Fruit fly (Drosophila melanogaster) whole organism, embryonic: ENCODE data around the gene sv.

ENCODE experiments used
- Abd-B ChIP-seq: fragments of 200-800 bp; sonication (Bioruptor generic); optimal IDR thresholded peaks from 2 replicates; lab custom pipeline; 2018; ENCODE audit warnings: missing biosample characterization, mild to moderate bottlenecking, missing genetic modification characterization, moderate library complexity
- Atf6 ChIP-seq: fragments of 200-800 bp; sonication (Bioruptor generic); IDR thresholded peaks from 2 replicates; pipeline ENCODE4 v1.3.6; 2022; ENCODE audit warnings: missing biosample characterization, missing genetic modification characterization
- CG10147 ChIP-seq: fragments of 200-800 bp; sonication (Bioruptor generic); optimal IDR thresholded peaks from 2 replicates; lab custom pipeline; 2019; ENCODE audit warnings: missing biosample characterization, mild to moderate bottlenecking, missing genetic modification characterization, moderate library complexity
- CG1024 ChIP-seq: fragments of 200-800 bp; sonication (Bioruptor generic); IDR thresholded peaks from 2 replicates; pipeline ENCODE4 v1.3.6; 2022; ENCODE audit warnings: missing biosample characterization, missing genetic modification characterization
- CG10543 ChIP-seq: fragments of 200-800 bp; sonication (Bioruptor generic); optimal IDR thresholded peaks from 3 replicates; lab custom pipeline; 2017; ENCODE audit warnings: missing biosample characterization, mild to moderate bottlenecking, missing genetic modification characterization, moderate library complexity
- CG11696 ChIP-seq: fragments of 200-800 bp; sonication (Bioruptor generic); IDR thresholded peaks from 2 replicates; pipeline ENCODE4 v1.3.6; 2022; ENCODE audit warnings: missing biosample characterization, missing genetic modification characterization
- CG11723 ChIP-seq: fragments of 200-800 bp; sonication (Bioruptor generic); optimal IDR thresholded peaks from 2 replicates; lab custom pipeline; 2017; ENCODE audit warnings: missing biosample characterization, mild to moderate bottlenecking, missing genetic modification characterization
- CG13894 ChIP-seq: fragments of 200-800 bp; sonication (Bioruptor generic); optimal IDR thresholded peaks from 3 replicates; lab custom pipeline; 2018; ENCODE audit warnings: missing biosample characterization, mild to moderate bottlenecking, missing genetic modification characterization, moderate library complexity
- CG1603 ChIP-seq: fragments of 200-800 bp; sonication (Bioruptor generic); optimal IDR thresholded peaks from 2 replicates; lab custom pipeline; 2019; ENCODE audit warnings: missing biosample characterization, mild to moderate bottlenecking, missing genetic modification characterization, moderate library complexity
- CG17361 ChIP-seq: fragments of 200-800 bp; sonication (Bioruptor generic); IDR thresholded peaks from 3 replicates; pipeline ENCODE4 v1.3.6; 2022; ENCODE audit warnings: missing biosample characterization, missing genetic modification characterization
- CG17802 ChIP-seq: fragments of 200-800 bp; sonication (Bioruptor generic); optimal IDR thresholded peaks from 2 replicates; lab custom pipeline; 2018; ENCODE audit warnings: missing biosample characterization, mild to moderate bottlenecking, missing genetic modification characterization, moderate library complexity
- CG18011 ChIP-seq: fragments of 200-800 bp; sonication (Bioruptor generic); optimal IDR thresholded peaks from 2 replicates; lab custom pipeline; 2017; ENCODE audit warnings: missing biosample characterization, missing genetic modification characterization, mild to moderate bottlenecking, moderate library complexity, missing genotype
- CG18476 ChIP-seq: fragments of 200-800 bp; sonication (Bioruptor generic); optimal IDR thresholded peaks from 2 replicates; lab custom pipeline; 2016; ENCODE audit warnings: missing biosample characterization, mild to moderate bottlenecking, missing genetic modification characterization
- CG2199 ChIP-seq: fragments of 200-800 bp; sonication (Bioruptor generic); IDR thresholded peaks from 3 replicates; pipeline ENCODE4 v1.3.6; 2022; ENCODE audit warnings: missing biosample characterization, missing genetic modification characterization
- CG30020 ChIP-seq: fragments of 200-800 bp; optimal IDR thresholded peaks from 2 replicates; lab custom pipeline; 2019; ENCODE audit warnings: missing biosample characterization, mild to moderate bottlenecking, missing genetic modification characterization, moderate library complexity
- CG3407 ChIP-seq: fragments of 200-800 bp; sonication (Bioruptor generic); optimal IDR thresholded peaks from 2 replicates; lab custom pipeline; 2018; ENCODE audit warnings: missing biosample characterization, mild to moderate bottlenecking, missing genetic modification characterization
- CG42726 ChIP-seq: fragments of 200-800 bp; sonication (Bioruptor generic); IDR thresholded peaks from 2 replicates; pipeline ENCODE4 v1.3.6; 2022; ENCODE audit warnings: missing biosample characterization, missing genetic modification characterization; ENCODE audit not compliant: partially characterized antibody
- CG4282 ChIP-seq: fragments of 200-800 bp; sonication (Bioruptor generic); optimal IDR thresholded peaks from 2 replicates; lab custom pipeline; 2016; ENCODE audit warnings: missing biosample characterization, missing genetic modification characterization
- CG5953 ChIP-seq: fragments of 200-800 bp; sonication (Bioruptor generic); IDR thresholded peaks from 2 replicates; pipeline ENCODE4 v1.3.6; 2022; ENCODE audit warnings: missing biosample characterization, missing genetic modification characterization
- CG7928 ChIP-seq: fragments of 200-800 bp; sonication (Bioruptor generic); optimal IDR thresholded peaks from 2 replicates; lab custom pipeline; 2017; ENCODE audit warnings: missing biosample characterization, mild to moderate bottlenecking, missing genetic modification characterization
- D ChIP-seq, 2 experiments: fragments of 200-800 bp in 1 of 2; fragments of >200 bp in 1 of 2; sonication (Bioruptor generic) in 1 of 2; optimal IDR thresholded peaks; 2 replicates in 1 of 2; 3 replicates in 1 of 2; lab custom pipeline; 2017; ENCODE audit warnings: mild to moderate bottlenecking in 1 of 2, missing biosample characterization in 1 of 2, missing genetic modification characterization in 1 of 2, missing genetic modification reagents in 1 of 2
- Dek ChIP-seq: fragments of 200-800 bp; sonication (Bioruptor generic); optimal IDR thresholded peaks from 3 replicates; lab custom pipeline; 2019; ENCODE audit warnings: missing biosample characterization, mild to moderate bottlenecking, missing genetic modification characterization, moderate library complexity
- Ets65A ChIP-seq: fragments of 200-800 bp; sonication (Bioruptor generic); peaks from one replicate; lab custom pipeline; 2016; ENCODE audit warnings: missing biosample characterization, missing genetic modification characterization
- HLH3B ChIP-seq: fragments of 200-800 bp; sonication (Bioruptor generic); IDR thresholded peaks from 2 replicates; pipeline ENCODE4 v1.3.6; 2022; ENCODE audit warnings: missing biosample characterization, missing genetic modification characterization
- Hsf ChIP-seq: fragments of 200-800 bp; sonication (Bioruptor generic); optimal IDR thresholded peaks from 3 replicates; lab custom pipeline; 2016; ENCODE audit warnings: missing biosample characterization, missing genetic modification characterization
- Max ChIP-seq: fragments of 200-800 bp; sonication (Bioruptor generic); optimal IDR thresholded peaks from 2 replicates; lab custom pipeline; 2016; ENCODE audit warnings: missing biosample characterization, mild to moderate bottlenecking, missing genetic modification characterization
- NC2β ChIP-seq: fragments of 200-800 bp; sonication (Bioruptor generic); optimal IDR thresholded peaks from 2 replicates; lab custom pipeline; 2016; ENCODE audit warnings: missing biosample characterization, missing genetic modification characterization
- NFAT ChIP-seq: fragments of 200-800 bp; sonication (Bioruptor generic); IDR thresholded peaks from 2 replicates; pipeline ENCODE4 v1.3.6; 2022; ENCODE audit warnings: missing biosample characterization, missing genetic modification characterization
- NfI ChIP-seq: fragments of 200-800 bp; sonication (Bioruptor generic); optimal IDR thresholded peaks from 3 replicates; lab custom pipeline; 2018; ENCODE audit warnings: missing biosample characterization, mild to moderate bottlenecking, missing genetic modification characterization, moderate library complexity
- PHDP ChIP-seq: fragments of 200-800 bp; sonication (Bioruptor generic); optimal IDR thresholded peaks from 3 replicates; lab custom pipeline; 2018; ENCODE audit warnings: missing biosample characterization, mild to moderate bottlenecking, missing genetic modification characterization, moderate library complexity
- Rfx ChIP-seq: fragments of 200-800 bp; sonication (Bioruptor generic); IDR thresholded peaks from 2 replicates; pipeline ENCODE4 v1.3.6; 2022; ENCODE audit warnings: missing biosample characterization, missing genetic modification characterization
- Ssrp ChIP-seq: fragments of 200-800 bp; sonication (Bioruptor generic); optimal IDR thresholded peaks from 2 replicates; lab custom pipeline; 2018; ENCODE audit warnings: missing biosample characterization, mild to moderate bottlenecking, missing genetic modification characterization, moderate library complexity
- Vsx1 ChIP-seq: fragments of 200-800 bp; sonication (Bioruptor generic); optimal IDR thresholded peaks from 2 replicates; lab custom pipeline; 2017; ENCODE audit warnings: missing biosample characterization, mild to moderate bottlenecking, missing genetic modification characterization, missing genetic modification reagents
- ab ChIP-seq: fragments of 200-800 bp; sonication (Bioruptor generic); optimal IDR thresholded peaks from 2 replicates; lab custom pipeline; 2016; ENCODE audit warnings: missing biosample characterization, missing genetic modification characterization
- ap ChIP-seq: fragments of 200-800 bp; sonication (Bioruptor generic); IDR thresholded peaks from 2 replicates; pipeline ENCODE4 v1.3.6; 2022; ENCODE audit warnings: missing biosample characterization, missing genetic modification characterization
- bcd ChIP-seq: fragments of 200-800 bp; sonication (Bioruptor generic); optimal IDR thresholded peaks from 2 replicates; lab custom pipeline; 2017; ENCODE audit warnings: missing biosample characterization, mild to moderate bottlenecking, missing genetic modification characterization
- btn ChIP-seq: fragments of 200-800 bp; sonication (Bioruptor generic); optimal IDR thresholded peaks from 2 replicates; lab custom pipeline; 2016; ENCODE audit warnings: missing biosample characterization, missing genetic modification characterization
- gcm ChIP-seq: fragments of 200-800 bp; sonication (Bioruptor generic); optimal IDR thresholded peaks from 2 replicates; lab custom pipeline; 2019; ENCODE audit warnings: missing biosample characterization, mild to moderate bottlenecking, missing genetic modification characterization, moderate library complexity
- gsb ChIP-seq: fragments of 200-800 bp; sonication (Bioruptor generic); IDR thresholded peaks from 2 replicates; pipeline ENCODE4 v1.3.6; 2022; ENCODE audit warnings: missing biosample characterization, missing genetic modification characterization
- hb ChIP-seq: fragments of 200-800 bp; sonication (Bioruptor generic); IDR thresholded peaks from 3 replicates; pipeline ENCODE4 v1.3.6; 2022; ENCODE audit warnings: missing biosample characterization, missing genetic modification characterization; ENCODE audit not compliant: partially characterized antibody
- nom ChIP-seq: fragments of 200-800 bp; sonication (Bioruptor generic); optimal IDR thresholded peaks from 2 replicates; lab custom pipeline; 2017; ENCODE audit warnings: missing biosample characterization, missing genetic modification characterization, mild to moderate bottlenecking, moderate library complexity, missing genetic modification reagents
- phol ChIP-seq: fragments of 200-800 bp; sonication (Bioruptor generic); optimal IDR thresholded peaks from 3 replicates; lab custom pipeline; 2018; ENCODE audit warnings: missing biosample characterization, mild to moderate bottlenecking, missing genetic modification characterization, moderate library complexity
- pzg ChIP-seq: fragments of 200-800 bp; sonication (Bioruptor generic); optimal IDR thresholded peaks from 3 replicates; lab custom pipeline; 2018; ENCODE audit warnings: missing biosample characterization, mild to moderate bottlenecking, missing genetic modification characterization, moderate library complexity
- sens-2 ChIP-seq: fragments of 200-800 bp; sonication (Bioruptor generic); IDR thresholded peaks from 2 replicates; pipeline ENCODE4 v1.3.6; 2022; ENCODE audit warnings: missing biosample characterization, missing genetic modification characterization
- sim ChIP-seq: fragments of 200-800 bp; sonication (Bioruptor generic); IDR thresholded peaks from 2 replicates; pipeline ENCODE4 v1.3.6; 2022; ENCODE audit warnings: missing biosample characterization, missing genetic modification characterization
- sima ChIP-seq: fragments of 200-800 bp; sonication (Bioruptor generic); optimal IDR thresholded peaks from 2 replicates; lab custom pipeline; 2016; ENCODE audit warnings: missing biosample characterization, missing genetic modification characterization
- sqz ChIP-seq: fragments of 200-800 bp; sonication (Bioruptor generic); optimal IDR thresholded peaks from 3 replicates; lab custom pipeline; 2018; ENCODE audit warnings: missing biosample characterization, mild to moderate bottlenecking, missing genetic modification characterization
- ssp ChIP-seq: fragments of 200-800 bp; sonication (Bioruptor generic); IDR thresholded peaks from 2 replicates; pipeline ENCODE4 v1.3.6; 2022; ENCODE audit warnings: missing biosample characterization, missing genetic modification characterization
- zen ChIP-seq: fragments of 200-800 bp; sonication (Bioruptor generic); optimal IDR thresholded peaks from 3 replicates; lab custom pipeline; 2018; ENCODE audit warnings: missing biosample characterization, mild to moderate bottlenecking, missing genetic modification characterization, moderate library complexity

The sv gene

DNA sequence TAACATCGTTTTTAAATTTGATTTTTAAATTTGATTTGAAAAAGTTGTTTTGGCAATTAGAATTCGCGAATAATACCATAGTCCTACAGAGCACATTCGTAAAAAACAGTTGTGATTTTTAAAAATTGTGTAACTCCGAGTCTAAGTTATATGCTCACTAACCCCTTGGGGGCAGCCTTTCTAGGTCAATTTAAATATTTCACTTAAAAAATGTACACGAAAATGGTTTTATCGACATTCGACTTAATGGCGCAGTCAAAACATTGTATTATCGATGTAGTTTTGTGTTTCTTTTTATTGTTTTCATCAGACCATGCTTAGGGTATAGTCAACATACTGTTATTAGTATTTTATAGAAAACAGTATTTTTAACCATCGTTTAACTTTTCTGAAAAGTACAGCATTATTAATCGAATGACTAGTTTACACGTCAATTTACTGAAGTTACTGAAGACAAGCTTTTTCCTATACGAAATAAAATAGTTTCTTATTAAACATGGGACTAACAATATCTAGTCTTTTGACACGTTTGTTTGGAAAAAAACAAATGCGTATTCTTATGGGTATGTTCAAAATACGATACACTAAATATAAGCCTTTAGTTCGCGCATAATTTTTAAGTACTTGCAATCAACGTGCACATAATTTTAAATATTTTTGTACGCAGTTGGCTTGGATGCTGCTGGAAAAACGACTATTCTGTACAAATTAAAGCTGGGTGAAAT lies 35.3 kb downstream of the sv start, which contains the start of gene Arf4 (continued):
- TF ChIP-seq CG1603 (tag; lab: Kevin White, UChicago), result peak; percentile 82
- no peak for TF ChIP-seq CG2199 (GFP tag; lab: Robert Waterston, UW)
- no peak for TF ChIP-seq btn
- no peak for TF ChIP-seq PHDP (tag; lab: Kevin White, UChicago)
- TF ChIP-seq zen, result no peak
- no peak for TF ChIP-seq Vsx1 (GFP tag; lab: Kevin White, UChicago)
- 0 out of 3 replicates have a peak, but pooled peaks have one; percentile 21 for TF ChIP-seq CG17361 (GFP tag; lab: Robert Waterston, UW)
- no peak for TF ChIP-seq CG42726 (GFP tag; lab: Robert Waterston, UW)
- no peak for TF ChIP-seq Atf6 (GFP tag; lab: Robert Waterston, UW)
- TF ChIP-seq Abd-B (GFP tag; lab: Kevin White, UChicago), result no peak
- TF ChIP-seq Dek, result no peak
- TF ChIP-seq Ets65A (GFP tag; lab: Kevin White, UChicago), result no peak
- no peak for TF ChIP-seq D (optimal IDR thresholded peaks at IDR 0.05; lab: Kevin White, UChicago)
- no peak for TF ChIP-seq D (GFP tag; optimal IDR thresholded peaks at IDR 0.05; lab: Kevin White, UChicago)
- no peak for TF ChIP-seq sim (GFP tag; lab: Robert Waterston, UW)
- TF ChIP-seq CG3407 (GFP tag; lab: Kevin White, UChicago), result no peak
- TF ChIP-seq NFAT (GFP tag; lab: Robert Waterston, UW), result no peak
- no peak for TF ChIP-seq CG11696 (GFP tag; lab: Robert Waterston, UW)
- peak; percentile 98 for TF ChIP-seq CG30020 (tag; lab: Kevin White, UChicago)
- no peak for TF ChIP-seq ab
- no peak for TF ChIP-seq CG13894
- TF ChIP-seq gsb (GFP tag; lab: Robert Waterston, UW), result no peak
- TF ChIP-seq CG10543 (GFP tag; lab: Kevin White, UChicago), result no peak
- TF ChIP-seq CG4282 (GFP tag; lab: Kevin White, UChicago), result no peak
- TF ChIP-seq NfI (GFP tag; lab: Kevin White, UChicago), result no peak
- TF ChIP-seq phol (tag; lab: Kevin White, UChicago), result peak; percentile 18
- no peak for TF ChIP-seq Rfx (GFP tag; lab: Robert Waterston, UW)
- TF ChIP-seq ssp (GFP tag; lab: Robert Waterston, UW), result peak; percentile 96
- TF ChIP-seq CG18476, result no peak
- no peak for TF ChIP-seq CG7928 (GFP tag; lab: Kevin White, UChicago)
- TF ChIP-seq Ssrp (tag; lab: Kevin White, UChicago), result no peak
- TF ChIP-seq hb (GFP tag; lab: Robert Waterston, UW), result no peak
- TF ChIP-seq Hsf (GFP tag; lab: Kevin White, UChicago), result no peak
- TF ChIP-seq CG5953 (GFP tag; lab: Robert Waterston, UW), result no peak
- no peak for TF ChIP-seq sima
- TF ChIP-seq gcm (GFP tag; lab: Kevin White, UChicago), result no peak
- TF ChIP-seq CG17802 (tag; lab: Kevin White, UChicago), result peak; percentile 97
- TF ChIP-seq CG1024 (GFP tag; lab: Robert Waterston, UW), result peak; percentile 94
- TF ChIP-seq pzg (GFP tag; lab: Kevin White, UChicago), result peak; percentile 44
- peak; percentile 71 for TF ChIP-seq CG11723 (GFP tag; lab: Kevin White, UChicago)
- TF ChIP-seq NC2β (GFP tag; lab: Kevin White, UChicago), result no peak
- no peak for TF ChIP-seq bcd (GFP tag; lab: Kevin White, UChicago)
- TF ChIP-seq CG10147 (GFP tag; lab: Kevin White, UChicago), result no peak
- TF ChIP-seq Max, result no peak
- no peak for TF ChIP-seq ap
- TF ChIP-seq sens-2, result no peak
- TF ChIP-seq nom, result no peak
- TF ChIP-seq HLH3B (GFP tag; lab: Robert Waterston, UW), result no peak
- TF ChIP-seq sqz (GFP tag; lab: Kevin White, UChicago), result no peak
- no peak for TF ChIP-seq CG18011 (GFP tag; lab: Kevin White, UChicago)
